Worm (Caenorhabditis elegans) whole organism, late embryonic: ENCODE measurements around the gene clec-67.
A peak's percentile ranks its signal among the peaks of the same experiment; 100 is the strongest.

Source experiments
- C08G9.2 ChIP-seq: sonication (generic microtip); optimal IDR thresholded peaks from 2 replicates; lab custom pipeline; 2016; ENCODE audit warnings: mild to moderate bottlenecking, missing genetic modification characterization, moderate library complexity, missing compliant biosample characterization
- T23F11.4 ChIP-seq: fragments of 200-800 bp; sonication (Bioruptor generic); optimal IDR thresholded peaks from 2 replicates; lab custom pipeline; 2018; ENCODE audit warnings: mild to moderate bottlenecking, missing genetic modification characterization, missing compliant biosample characterization
- ahr-1 ChIP-seq: sonication (generic microtip); optimal IDR thresholded peaks from 2 replicates; lab custom pipeline; 2016; ENCODE audit warnings: missing genetic modification characterization, missing compliant biosample characterization
- ceh-18 ChIP-seq: sonication (generic microtip); optimal IDR thresholded peaks from 2 replicates; lab custom pipeline; 2016; ENCODE audit warnings: missing genetic modification characterization, missing compliant biosample characterization
- ceh-19 ChIP-seq: fragments of 200-800 bp; sonication (Bioruptor generic); optimal IDR thresholded peaks from 2 replicates; lab custom pipeline; 2018; ENCODE audit warnings: mild to moderate bottlenecking, missing genetic modification characterization, missing compliant biosample characterization
- ceh-2 ChIP-seq: sonication (generic microtip); optimal IDR thresholded peaks from 2 replicates; lab custom pipeline; 2016; ENCODE audit warnings: missing genotype, missing genetic modification characterization, missing compliant biosample characterization
- ceh-6 ChIP-seq: fragments of 200-800 bp; sonication (Bioruptor generic); optimal IDR thresholded peaks from 2 replicates; lab custom pipeline; 2018; ENCODE audit warnings: mild to moderate bottlenecking, missing genetic modification characterization, missing compliant biosample characterization
- ceh-9 ChIP-seq: sonication (generic microtip); optimal IDR thresholded peaks from 2 replicates; lab custom pipeline; 2016; ENCODE audit warnings: mild to moderate bottlenecking, missing genetic modification characterization, inconsistent platforms, missing compliant biosample characterization
- che-1 ChIP-seq: sonication (generic microtip); optimal IDR thresholded peaks from 2 replicates; lab custom pipeline; 2016; ENCODE audit warnings: mild to moderate bottlenecking, missing genetic modification characterization, missing compliant biosample characterization
- dve-1 ChIP-seq: sonication (generic microtip); optimal IDR thresholded peaks from 2 replicates; lab custom pipeline; 2017; ENCODE audit warnings: antibody characterized with exemption, mild to moderate bottlenecking, missing genetic modification characterization, missing compliant biosample characterization
- elt-2 ChIP-seq: sonication (generic microtip); optimal IDR thresholded peaks from 2 replicates; lab custom pipeline; 2016; ENCODE audit warnings: missing genetic modification reagents, missing genetic modification characterization, missing compliant biosample characterization
- elt-4 ChIP-seq: sonication (generic microtip); optimal IDR thresholded peaks from 2 replicates; lab custom pipeline; 2016; ENCODE audit warnings: missing genetic modification characterization, missing compliant biosample characterization
- fax-1 ChIP-seq: sonication (generic microtip); optimal IDR thresholded peaks from 2 replicates; lab custom pipeline; 2016; ENCODE audit warnings: missing genotype, missing genetic modification characterization, missing compliant biosample characterization
- hlh-13 ChIP-seq: fragments of 200-800 bp; sonication (Bioruptor generic); optimal IDR thresholded peaks from 2 replicates; lab custom pipeline; 2018; ENCODE audit warnings: mild to moderate bottlenecking, missing genetic modification characterization, missing compliant biosample characterization
- hlh-30 ChIP-seq: sonication (generic microtip); optimal IDR thresholded peaks from 2 replicates; lab custom pipeline; 2017; ENCODE audit warnings: antibody characterized with exemption, missing genetic modification characterization, missing compliant biosample characterization; ENCODE audit not compliant: insufficient read depth
- hlh-6 ChIP-seq: sonication (generic microtip); optimal IDR thresholded peaks from 2 replicates; lab custom pipeline; 2016; ENCODE audit warnings: missing genotype, missing genetic modification characterization, missing compliant biosample characterization
- lim-6 ChIP-seq: sonication (generic microtip); optimal IDR thresholded peaks from 2 replicates; lab custom pipeline; 2016; ENCODE audit warnings: missing genetic modification characterization, missing compliant biosample characterization
- lin-11 ChIP-seq: fragments of 200-800 bp; sonication (Bioruptor generic); optimal IDR thresholded peaks from 2 replicates; lab custom pipeline; 2018; ENCODE audit warnings: mild to moderate bottlenecking, missing genetic modification characterization, missing compliant biosample characterization
- madf-2 ChIP-seq: sonication (generic microtip); optimal IDR thresholded peaks from 2 replicates; lab custom pipeline; 2017; ENCODE audit warnings: missing genetic modification characterization, missing compliant biosample characterization
- nfya-1 ChIP-seq: sonication (generic microtip); optimal IDR thresholded peaks from 2 replicates; lab custom pipeline; 2017; ENCODE audit warnings: missing genetic modification characterization, mild to moderate bottlenecking, missing compliant biosample characterization, antibody characterized with exemption, moderate library complexity
- nhr-11 ChIP-seq: fragments of 150-350 bp; optimal IDR thresholded peaks from 2 replicates; lab custom pipeline; 2014; ENCODE audit warnings: missing biosample characterization, missing genetic modification characterization
- nhr-232 ChIP-seq: sonication (generic microtip); optimal IDR thresholded peaks from 2 replicates; lab custom pipeline; 2016; ENCODE audit warnings: missing genetic modification characterization, missing compliant biosample characterization
- odd-2 ChIP-seq: sonication (generic microtip); optimal IDR thresholded peaks from 2 replicates; lab custom pipeline; 2017; ENCODE audit warnings: antibody characterized with exemption, mild to moderate bottlenecking, missing genetic modification characterization, missing compliant biosample characterization
- pha-2 ChIP-seq: sonication (generic microtip); optimal IDR thresholded peaks from 2 replicates; lab custom pipeline; 2017; ENCODE audit warnings: mild to moderate bottlenecking, missing genetic modification characterization, missing compliant biosample characterization
- pqm-1 ChIP-seq: sonication (generic microtip); optimal IDR thresholded peaks from 2 replicates; lab custom pipeline; 2016; ENCODE audit warnings: missing genetic modification characterization, missing compliant biosample characterization
- pros-1 ChIP-seq: fragments of 150-350 bp; optimal IDR thresholded peaks from 2 replicates; lab custom pipeline; 2014; ENCODE audit warnings: missing biosample characterization, missing genetic modification reagents, missing genetic modification characterization
- ref-2 ChIP-seq: sonication (generic microtip); optimal IDR thresholded peaks from 2 replicates; lab custom pipeline; 2016; ENCODE audit warnings: missing genetic modification characterization, missing compliant biosample characterization
- tbx-2 ChIP-seq: sonication (generic microtip); optimal IDR thresholded peaks from 2 replicates; lab custom pipeline; 2016; ENCODE audit warnings: missing genetic modification characterization, missing compliant biosample characterization
- unc-3 ChIP-seq, 2 experiments: fragments of 200-800 bp in 1 of 2; sonication (Bioruptor generic) in 1 of 2; sonication (generic microtip) in 1 of 2; conservative IDR thresholded peaks in 1 of 2; optimal IDR thresholded peaks in 1 of 2; 2 replicates each; pipeline versions ENCODE4 v1.3.6 to Lab custom; 2016 to 2022; ENCODE audit warnings: missing compliant biosample characterization in 2 of 2, missing genetic modification characterization in 2 of 2, missing genetic modification reagents in 1 of 2
- unc-42 ChIP-seq: sonication (generic microtip); optimal IDR thresholded peaks from 2 replicates; lab custom pipeline; 2016; ENCODE audit warnings: missing genotype, missing genetic modification characterization, missing compliant biosample characterization
- zip-5 ChIP-seq: sonication (generic microtip); optimal IDR thresholded peaks from 2 replicates; lab custom pipeline; 2016; ENCODE audit warnings: missing genetic modification characterization, missing compliant biosample characterization

The clec-67 gene

ce11 chrIV:3876955-3877354 is 45.0 kb upstream of the clec-67 start:
- TF ChIP-seq pha-2 (tag; lab: Kevin White, UChicago): no peak
- TF ChIP-seq hlh-30 (tag; lab: Kevin White, UChicago): no peak
- TF ChIP-seq hlh-6 (tag; lab: Kevin White, UChicago): no peak
- TF ChIP-seq T23F11.4 (GFP tag; lab: Kevin White, UChicago): no peak
- no peak for TF ChIP-seq ceh-19 (GFP tag; lab: Kevin White, UChicago)

DNA sequence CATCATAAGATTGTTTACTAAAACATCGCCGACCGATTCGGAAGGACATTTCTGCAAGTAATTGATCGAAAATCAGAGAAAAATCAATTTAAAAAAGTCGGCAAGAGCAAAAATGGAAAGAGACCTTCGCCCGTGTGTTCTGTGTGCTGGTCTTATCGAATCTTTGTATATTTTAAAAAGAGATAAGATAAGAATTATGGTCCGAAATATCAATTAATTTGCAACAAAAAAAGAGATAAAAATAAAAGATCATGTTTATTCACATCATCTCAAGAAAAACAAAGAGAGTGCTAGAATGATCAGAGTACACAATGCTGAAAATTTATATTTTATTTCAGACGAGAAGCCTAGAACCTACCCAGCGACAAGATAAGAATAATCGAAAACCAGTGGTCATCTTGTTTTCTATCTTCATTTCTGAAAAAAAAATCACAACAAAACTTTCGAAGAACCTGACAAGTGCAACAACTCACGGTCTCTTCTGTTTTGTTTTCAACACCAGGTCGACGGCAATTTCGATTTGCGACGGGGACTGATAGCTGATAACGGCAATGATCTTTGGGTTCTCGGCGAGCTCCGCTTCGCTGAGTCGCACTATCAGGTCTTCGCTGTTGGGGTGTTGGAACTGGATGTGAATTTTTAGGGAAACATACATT is 43.6 kb upstream of the clec-67 start, which contains the start of gene F37C4.6:
Gene F37C4.6 (minus strand): TSS at position 51 of the 656 bp plus-strand sequence.
- TF ChIP-seq elt-2 (tag; lab: Kevin White, UChicago): peak; percentile 71
- TF ChIP-seq fax-1: no peak

- TF ChIP-seq C08G9.2 (tag; lab: Kevin White, UChicago) (no peak), lin-11 (tag; lab: Kevin White, UChicago) (no peak), elt-2 (tag; lab: Kevin White, UChicago) (no peak), zip-5 (tag; lab: Kevin White, UChicago) (no peak), pros-1 (tag; lab: Kevin White, UChicago) (no peak), fax-1 (no peak), odd-2 (tag; lab: Kevin White, UChicago) (no peak), unc-3 (GFP tag; conservative IDR thresholded peaks at IDR 0.05; lab: Robert Waterston, UW) (no peak), unc-3 (tag; optimal IDR thresholded peaks at IDR 0.05; lab: Kevin White, UChicago) (no peak), ahr-1 (tag; lab: Kevin White, UChicago) (no peak), madf-2 (tag; lab: Kevin White, UChicago) (no peak), ceh-18 (tag; lab: Kevin White, UChicago) (no peak), elt-4 (tag; lab: Kevin White, UChicago) (no peak), nhr-232 (tag; lab: Kevin White, UChicago) (no peak), nhr-11 (tag; lab: Kevin White, UChicago) (no peak), ceh-2 (tag; lab: Kevin White, UChicago) (no peak), T23F11.4 (GFP tag; lab: Kevin White, UChicago) (no peak), ceh-6 (GFP tag; lab: Kevin White, UChicago) (no peak), dve-1 (tag; lab: Kevin White, UChicago) (no peak), tbx-2 (tag; lab: Kevin White, UChicago) (no peak), che-1 (tag; lab: Kevin White, UChicago) (no peak)
Observed at ce11 chrIV:3881119-3881518, 40.8 kb upstream of the clec-67 start, which contains the start of the genes F37C4.8 and oac-23. Gene F37C4.8 (minus strand): TSS chrIV:3881219. Gene oac-23 (plus strand): TSS chrIV:3881441.

ce11 chrIV:3885369-3885768 is 36.6 kb upstream of the clec-67 start, which contains the start of gene oac-22:
Gene oac-22 (plus strand): TSS chrIV:3885669.
- TF ChIP-seq ceh-2 (tag; lab: Kevin White, UChicago) (no peak), ceh-18 (tag; lab: Kevin White, UChicago) (no peak), ref-2 (tag; lab: Kevin White, UChicago) (no peak), nfya-1 (tag; lab: Kevin White, UChicago) (no peak), lin-11 (tag; lab: Kevin White, UChicago) (no peak), unc-3 (GFP tag; conservative IDR thresholded peaks at IDR 0.05; lab: Robert Waterston, UW) (no peak), unc-3 (tag; optimal IDR thresholded peaks at IDR 0.05; lab: Kevin White, UChicago) (no peak), lim-6 (tag; lab: Kevin White, UChicago) (no peak), unc-42 (no peak), T23F11.4 (GFP tag; lab: Kevin White, UChicago) (no peak), hlh-13 (GFP tag; lab: Kevin White, UChicago) (no peak), ceh-9 (tag; lab: Kevin White, UChicago) (no peak), ahr-1 (tag; lab: Kevin White, UChicago) (no peak), pqm-1 (tag; lab: Kevin White, UChicago) (no peak)
- TF ChIP-seq, all 69 proteins: peak for 0
